Worm (Caenorhabditis elegans) whole organism, L1 larva: ENCODE data around the gene orc-2.

Source experiments
- alr-1 ChIP-seq: fragments of 200-800 bp; sonication (Bioruptor generic); optimal IDR thresholded peaks from 2 replicates; lab custom pipeline; 2018; ENCODE audit warnings: borderline replicate concordance, mild to moderate bottlenecking, missing genetic modification characterization, missing compliant biosample characterization
- aly-2 ChIP-seq: fragments of 150-350 bp; optimal IDR thresholded peaks from 2 replicates; lab custom pipeline; 2014; ENCODE audit warnings: missing biosample characterization, missing genetic modification characterization
- ama-1 ChIP-seq: fragments of 150-350 bp; optimal IDR thresholded peaks from 2 replicates; lab custom pipeline; 2014
- dsc-1 ChIP-seq: sonication (generic microtip); optimal IDR thresholded peaks from 2 replicates; lab custom pipeline; 2016; ENCODE audit warnings: mild to moderate bottlenecking, missing genetic modification characterization, missing compliant biosample characterization
- lin-39 ChIP-seq: fragments of 150-350 bp; optimal IDR thresholded peaks from 2 replicates; lab custom pipeline; 2014; ENCODE audit warnings: missing biosample characterization, missing genetic modification reagents, missing genetic modification characterization
- lir-3 ChIP-seq: sonication (generic microtip); optimal IDR thresholded peaks from 2 replicates; lab custom pipeline; 2016; ENCODE audit warnings: mild to moderate bottlenecking, missing genetic modification characterization, moderate library complexity, missing compliant biosample characterization; ENCODE audit not compliant: poor library complexity
- nhr-19 ChIP-seq: fragments of 200-800 bp; sonication (Bioruptor generic); conservative IDR thresholded peaks from 2 replicates; pipeline ENCODE4 v1.3.6; 2022; ENCODE audit warnings: missing genetic modification characterization, missing compliant biosample characterization
- nhr-85 ChIP-seq: sonication (generic microtip); peaks from one replicate; lab custom pipeline; 2016; ENCODE audit warnings: missing genetic modification characterization, inconsistent platforms, missing compliant biosample characterization
- rnt-1 ChIP-seq: sonication (generic microtip); optimal IDR thresholded peaks from 2 replicates; lab custom pipeline; 2016; ENCODE audit warnings: mild to moderate bottlenecking, missing genetic modification characterization, moderate library complexity, missing compliant biosample characterization
- skn-1 ChIP-seq: fragments of 150-350 bp; optimal IDR thresholded peaks from 2 replicates; lab custom pipeline; 2014; ENCODE audit warnings: missing biosample characterization, missing genetic modification characterization
- unc-30 ChIP-seq: sonication (generic microtip); optimal IDR thresholded peaks from 2 replicates; lab custom pipeline; 2017; ENCODE audit warnings: missing biosample characterization, missing genetic modification characterization
- unc-86 ChIP-seq: sonication (generic microtip); optimal IDR thresholded peaks from 2 replicates; lab custom pipeline; 2016; ENCODE audit warnings: missing genetic modification characterization, missing compliant biosample characterization
- zag-1 ChIP-seq: fragments of 150-350 bp; optimal IDR thresholded peaks from 2 replicates; lab custom pipeline; 2014; ENCODE audit warnings: missing biosample characterization, missing genetic modification characterization

DNA sequence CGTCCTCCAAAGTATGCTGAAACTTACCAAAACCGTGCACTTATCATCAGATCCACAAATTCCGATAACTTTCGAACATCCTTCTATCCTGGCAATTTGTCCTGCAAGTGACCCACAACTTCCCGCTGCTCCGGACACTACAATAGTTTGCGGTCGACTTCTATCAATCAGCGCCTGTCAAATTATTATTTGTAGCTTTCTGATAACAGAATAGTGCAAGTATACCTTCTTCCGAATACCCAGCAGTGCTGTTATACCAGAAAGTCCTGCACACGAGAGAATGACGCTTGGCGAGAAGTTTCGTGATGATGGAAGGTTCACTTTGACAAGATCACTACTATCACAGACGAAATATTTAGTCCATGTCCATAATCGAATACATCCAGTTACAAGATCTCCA lies 14.4 kb upstream of the orc-2 start:
- TF ChIP-seq unc-86 (tag; lab: Kevin White, UChicago) (no peak), lin-39 (tag; lab: Kevin White, UChicago) (no peak), nhr-85 (tag; lab: Kevin White, UChicago) (no peak), aly-2 (tag; lab: Kevin White, UChicago) (no peak), rnt-1 (no peak), zag-1 (no peak), alr-1 (tag; lab: Kevin White, UChicago) (no peak), nhr-19 (no peak), unc-30 (no peak), skn-1 (tag; lab: Kevin White, UChicago) (no peak), dsc-1 (tag; lab: Kevin White, UChicago) (no peak), lir-3 (tag; lab: Kevin White, UChicago) (no peak), ama-1 (lab: Kevin White, UChicago) (no peak)
